Fruit fly (Drosophila melanogaster) whole organism, embryonic: Measurements from ENCODE around the gene CG6749.

Experiments used
- Bgb ChIP-seq: fragments of 200-800 bp; sonication (Bioruptor generic); IDR thresholded peaks from 2 replicates; pipeline ENCODE4 v1.3.6; 2022; ENCODE audit warnings: missing biosample characterization, missing genetic modification characterization; ENCODE audit not compliant: partially characterized antibody
- CG11398 ChIP-seq: fragments of 200-800 bp; sonication (Bioruptor generic); optimal IDR thresholded peaks from 2 replicates; lab custom pipeline; 2016; ENCODE audit warnings: missing biosample characterization, missing genetic modification characterization
- CG12744 ChIP-seq: fragments of 200-800 bp; sonication (Bioruptor generic); optimal IDR thresholded peaks from 2 replicates; lab custom pipeline; 2016; ENCODE audit warnings: missing biosample characterization, missing genetic modification characterization
- CG13624 ChIP-seq: fragments of 200-800 bp; sonication (Bioruptor generic); optimal IDR thresholded peaks from 2 replicates; lab custom pipeline; 2016; ENCODE audit warnings: missing biosample characterization, missing genetic modification characterization
- CG14014 ChIP-seq: fragments of 200-800 bp; sonication (Bioruptor generic); IDR thresholded peaks from 2 replicates; pipeline ENCODE4 v1.3.6; 2022; ENCODE audit warnings: missing biosample characterization, missing genetic modification characterization
- CG14050 ChIP-seq: fragments of 200-800 bp; sonication (Bioruptor generic); IDR thresholded peaks from 3 replicates; pipeline ENCODE4 v1.3.6; 2022; ENCODE audit warnings: missing biosample characterization, missing genetic modification characterization
- CG1832 ChIP-seq: fragments of 200-800 bp; sonication (Bioruptor generic); optimal IDR thresholded peaks from 2 replicates; lab custom pipeline; 2017; ENCODE audit warnings: missing biosample characterization, mild to moderate bottlenecking, missing genetic modification characterization, inconsistent platforms
- CG31365 ChIP-seq: fragments of 200-800 bp; sonication (Bioruptor generic); optimal IDR thresholded peaks from 2 replicates; lab custom pipeline; 2018; ENCODE audit warnings: missing biosample characterization, mild to moderate bottlenecking, missing genetic modification characterization
- CG32532 ChIP-seq: fragments of 200-800 bp; sonication (Bioruptor generic); IDR thresholded peaks from 2 replicates; pipeline ENCODE4 v1.3.6; 2022; ENCODE audit warnings: missing biosample characterization, missing genetic modification characterization
- CG3726 ChIP-seq: fragments of 200-800 bp; sonication (Bioruptor generic); IDR thresholded peaks from 3 replicates; pipeline ENCODE4, ENCODE4 v1.3.6; 2022; ENCODE audit warnings: missing biosample characterization, missing genetic modification characterization
- CG3995 ChIP-seq: fragments of 200-800 bp; sonication (Bioruptor generic); optimal IDR thresholded peaks from 3 replicates; lab custom pipeline; 2016; ENCODE audit warnings: missing biosample characterization, missing genetic modification characterization
- CG4404 ChIP-seq: fragments of 200-800 bp; sonication (Bioruptor generic); IDR thresholded peaks from 2 replicates; pipeline ENCODE4 v1.3.6; 2022; ENCODE audit warnings: missing biosample characterization, missing genetic modification characterization
- CG7372 ChIP-seq: fragments of 200-800 bp; sonication (Bioruptor generic); IDR thresholded peaks from 2 replicates; pipeline ENCODE4 v1.3.6; 2022; ENCODE audit warnings: missing biosample characterization, missing genetic modification characterization
- CG8478 ChIP-seq: fragments of >200 bp; optimal IDR thresholded peaks from 2 replicates; lab custom pipeline; 2018
- CG8944 ChIP-seq: fragments of 200-800 bp; sonication (Bioruptor generic); optimal IDR thresholded peaks from 3 replicates; lab custom pipeline; 2016; ENCODE audit warnings: missing biosample characterization, missing genetic modification characterization
- CkIIα-i1 ChIP-seq: fragments of 200-800 bp; sonication (Bioruptor generic); IDR thresholded peaks from 2 replicates; pipeline ENCODE4 v1.3.6; 2022; ENCODE audit warnings: missing biosample characterization, missing genetic modification characterization
- Dbx ChIP-seq: fragments of 200-800 bp; sonication (Bioruptor generic); IDR thresholded peaks from 3 replicates; pipeline ENCODE4 v1.3.6; 2022; ENCODE audit warnings: missing biosample characterization, missing genetic modification characterization
- Dref ChIP-seq: fragments of 200-800 bp; sonication (Bioruptor generic); IDR thresholded peaks from 2 replicates; pipeline ENCODE4 v1.3.6; 2022; ENCODE audit warnings: missing biosample characterization, missing genetic modification characterization
- HLHmδ ChIP-seq: fragments of 200-800 bp; sonication (Bioruptor generic); optimal IDR thresholded peaks from 2 replicates; lab custom pipeline; 2018; ENCODE audit warnings: missing biosample characterization, mild to moderate bottlenecking, missing genetic modification characterization, moderate library complexity
- Med ChIP-seq: fragments of 200-800 bp; sonication (Bioruptor generic); peaks from one replicate; lab custom pipeline; 2016; ENCODE audit warnings: missing biosample characterization, missing genetic modification characterization, mild to moderate bottlenecking, inconsistent platforms, moderate library complexity
- Scr ChIP-seq: fragments of 200-800 bp; sonication (Bioruptor generic); IDR thresholded peaks from 2 replicates; pipeline ENCODE4 v1.3.6; 2022; ENCODE audit warnings: missing biosample characterization, missing genetic modification characterization; ENCODE audit not compliant: partially characterized antibody
- Sox102F ChIP-seq: fragments of 200-800 bp; sonication (Bioruptor generic); optimal IDR thresholded peaks from 2 replicates; lab custom pipeline; 2018; ENCODE audit warnings: missing biosample characterization, mild to moderate bottlenecking, missing genetic modification characterization, moderate library complexity
- Taf1 ChIP-seq: fragments of 200-800 bp; sonication (Bioruptor generic); IDR thresholded peaks from 2 replicates; pipeline ENCODE4 v1.3.6; 2022; ENCODE audit warnings: missing biosample characterization, missing genetic modification characterization
- chinmo ChIP-seq: fragments of 200-800 bp; sonication (Bioruptor generic); IDR thresholded peaks from 4 replicates; pipeline ENCODE4 v1.3.6; 2022; ENCODE audit warnings: missing biosample characterization, missing genetic modification characterization; ENCODE audit not compliant: partially characterized antibody
- crol ChIP-seq: fragments of 200-800 bp; sonication (Bioruptor generic); IDR thresholded peaks from 2 replicates; pipeline ENCODE4 v1.3.6; 2022; ENCODE audit warnings: missing biosample characterization, missing genetic modification characterization
- cwo ChIP-seq: fragments of 200-800 bp; sonication (Bioruptor generic); optimal IDR thresholded peaks from 3 replicates; lab custom pipeline; 2017; ENCODE audit warnings: missing biosample characterization, missing genetic modification characterization, mild to moderate bottlenecking, moderate library complexity, missing genetic modification reagents
- dmrt99B ChIP-seq: fragments of 200-800 bp; sonication (Bioruptor generic); optimal IDR thresholded peaks from 2 replicates; lab custom pipeline; 2018; ENCODE audit warnings: missing biosample characterization, mild to moderate bottlenecking, missing genetic modification characterization, moderate library complexity
- gsb ChIP-seq: fragments of 200-800 bp; sonication (Bioruptor generic); IDR thresholded peaks from 2 replicates; pipeline ENCODE4 v1.3.6; 2022; ENCODE audit warnings: missing biosample characterization, missing genetic modification characterization
- lab ChIP-seq: fragments of 200-800 bp; sonication (Bioruptor generic); optimal IDR thresholded peaks from 3 replicates; lab custom pipeline; 2017; ENCODE audit warnings: missing biosample characterization, missing genetic modification characterization, mild to moderate bottlenecking, moderate library complexity, missing genetic modification reagents
- nom ChIP-seq: fragments of 200-800 bp; sonication (Bioruptor generic); optimal IDR thresholded peaks from 2 replicates; lab custom pipeline; 2017; ENCODE audit warnings: missing biosample characterization, missing genetic modification characterization, mild to moderate bottlenecking, moderate library complexity, missing genetic modification reagents
- org-1 ChIP-seq: fragments of 200-800 bp; sonication (Bioruptor generic); optimal IDR thresholded peaks from 2 replicates; lab custom pipeline; 2017; ENCODE audit warnings: missing biosample characterization, missing genetic modification characterization
- peb ChIP-seq: fragments of 200-800 bp; sonication (Bioruptor generic); IDR thresholded peaks from 2 replicates; pipeline ENCODE4 v1.3.6; 2022; ENCODE audit warnings: missing biosample characterization, missing genetic modification characterization
- prd ChIP-seq, 3 experiments: fragments of >200 bp in 2 of 3; fragments of 200-800 bp in 1 of 3; sonication (Bioruptor generic) in 1 of 3; optimal IDR thresholded peaks in 2 of 3; IDR thresholded peaks in 1 of 3; 2 replicates in 2 of 3; 3 replicates in 1 of 3; pipeline versions ENCODE4 v1.3.6 to Lab custom; 2017 to 2022; ENCODE audit warnings: missing biosample characterization in 1 of 3, missing genetic modification characterization in 1 of 3
- ro ChIP-seq: fragments of 200-800 bp; sonication (Bioruptor generic); IDR thresholded peaks from 2 replicates; pipeline ENCODE4 v1.3.6; 2022; ENCODE audit warnings: missing biosample characterization, missing genetic modification characterization
- ssp ChIP-seq: fragments of 200-800 bp; sonication (Bioruptor generic); IDR thresholded peaks from 2 replicates; pipeline ENCODE4 v1.3.6; 2022; ENCODE audit warnings: missing biosample characterization, missing genetic modification characterization
- z ChIP-seq: fragments of 200-800 bp; sonication (Bioruptor generic); IDR thresholded peaks from 3 replicates; pipeline ENCODE4 v1.3.6; 2022; ENCODE audit warnings: missing biosample characterization, missing genetic modification characterization
- zfh1 ChIP-seq: fragments of 200-800 bp; sonication (Bioruptor generic); IDR thresholded peaks from 3 replicates; pipeline ENCODE4 v1.3.6; 2022; ENCODE audit warnings: missing biosample characterization, missing genetic modification characterization

Gene CG6749

DNA sequence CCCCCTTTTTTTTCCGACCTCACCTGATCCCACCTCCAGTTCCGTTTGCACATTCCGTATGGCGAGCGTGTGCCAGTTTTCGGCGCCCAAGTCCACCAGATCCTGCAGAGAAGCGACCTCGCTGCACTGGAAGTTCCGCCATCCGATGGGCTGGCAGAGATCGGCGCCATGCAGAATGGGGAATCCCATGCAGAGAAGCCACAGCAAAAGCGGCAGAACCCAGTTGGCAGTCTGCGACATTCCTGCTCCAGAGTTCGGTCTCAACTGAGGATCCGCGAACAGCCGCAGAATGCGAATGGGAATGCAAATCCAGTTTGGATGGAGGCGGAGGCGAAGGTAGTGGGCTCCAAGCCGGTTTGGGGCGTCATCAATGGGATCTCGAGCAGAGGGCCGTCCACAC is at the start of gene CG6749:
Gene CG6749 (minus strand): TSS at position 245 of the 400 bp plus-strand sequence.
- no peak for TF ChIP-seq CG11398 (GFP tag; lab: Kevin White, UChicago)
- 0 out of 2 replicates have a peak, but pooled peaks have one; percentile 16 for TF ChIP-seq CG4404 (GFP tag; lab: Robert Waterston, UW)
- TF ChIP-seq CkIIα-i1 (GFP tag; lab: Robert Waterston, UW) = no peak
- TF ChIP-seq Sox102F (GFP tag; lab: Kevin White, UChicago) = no peak
- TF ChIP-seq HLHmδ (GFP tag; lab: Kevin White, UChicago) = no peak
- TF ChIP-seq CG12744 (GFP tag; lab: Kevin White, UChicago) = no peak
- TF ChIP-seq org-1 (GFP tag; lab: Kevin White, UChicago) = no peak
- TF ChIP-seq CG8944 = no peak
- TF ChIP-seq nom (GFP tag; lab: Kevin White, UChicago) = peak; percentile 35
- no peak for TF ChIP-seq lab (GFP tag; lab: Kevin White, UChicago)
- TF ChIP-seq CG3726 (GFP tag; lab: Robert Waterston, UW) = peak; percentile 51; the same call in 1 of the 3 replicates
- peak; percentile 7 for TF ChIP-seq Med (GFP tag; lab: Kevin White, UChicago)
- no peak for TF ChIP-seq peb (GFP tag; lab: Robert Waterston, UW)
- TF ChIP-seq CG8478 (lab: Kevin White, UChicago) = peak; percentile 14
- TF ChIP-seq Scr (GFP tag; lab: Robert Waterston, UW) = no peak
- TF ChIP-seq Taf1 (GFP tag; lab: Robert Waterston, UW) = no peak
- TF ChIP-seq CG14014 (GFP tag; lab: Robert Waterston, UW) = 0 out of 2 replicates have a peak, but pooled peaks have one; percentile 10
- 0 out of 4 replicates have a peak, but pooled peaks have one; percentile 20 for TF ChIP-seq chinmo
- TF ChIP-seq Dbx (GFP tag; lab: Robert Waterston, UW) = 0 out of 3 replicates have a peak, but pooled peaks have one; percentile 38
- no peak for TF ChIP-seq CG31365 (tag; lab: Kevin White, UChicago)
- peak; percentile 29; the same call in 1 of the 2 replicates for TF ChIP-seq Dref
- TF ChIP-seq CG7372 = no peak
- no peak for TF ChIP-seq dmrt99B (tag; lab: Kevin White, UChicago)
- no peak for TF ChIP-seq CG13624
- 0 out of 2 replicates have a peak, but pooled peaks have one; percentile 17 for TF ChIP-seq Bgb (GFP tag; lab: Robert Waterston, UW)
- TF ChIP-seq, all 482 proteins: peak for 10

DNA sequence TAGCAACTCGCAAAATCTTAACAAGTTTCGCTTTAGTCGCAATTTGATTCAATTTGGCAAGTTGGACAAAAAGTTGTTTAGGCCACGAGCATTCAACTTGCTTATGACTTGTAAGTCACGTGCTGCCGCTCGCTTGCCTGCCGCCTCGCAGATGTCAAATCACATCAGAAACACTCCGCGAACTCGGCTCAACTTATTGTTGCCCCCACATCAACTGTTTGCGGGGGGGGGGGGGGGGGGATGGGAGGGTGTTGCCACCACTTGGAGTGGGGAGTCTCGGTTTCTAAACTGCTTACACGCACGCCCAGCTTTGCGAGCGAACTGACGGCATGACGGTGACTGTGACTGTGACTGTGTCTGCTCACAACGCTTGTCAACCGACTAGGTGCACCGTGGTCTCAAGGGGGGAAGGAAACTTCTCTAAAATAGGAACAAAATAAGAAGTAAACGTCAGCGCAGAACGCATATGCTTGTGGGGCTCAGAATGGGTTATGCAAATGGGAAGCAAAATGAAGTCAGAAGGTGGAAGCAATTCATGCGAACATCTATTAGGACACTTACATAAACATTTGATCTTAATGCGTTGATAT is 43.3 kb upstream of the CG6749 start:
- TF ChIP-seq CG1832 (GFP tag; lab: Kevin White, UChicago) (peak; percentile 1), zfh1 (GFP tag; lab: Robert Waterston, UW) (0 out of 3 replicates have a peak, but pooled peaks have one; percentile 8), ro (GFP tag; lab: Robert Waterston, UW) (no peak), cwo (GFP tag; lab: Kevin White, UChicago) (peak; percentile 71), prd (optimal IDR thresholded peaks at IDR 0.05; lab: Kevin White, UChicago) (no peak), prd (GFP tag; IDR thresholded peaks at IDR 0.05; lab: Robert Waterston, UW) (0 out of 3 replicates have a peak, but pooled peaks have one; percentile 11), crol (GFP tag; lab: Robert Waterston, UW) (peak; percentile 61), chinmo (0 out of 4 replicates have a peak, but pooled peaks have one; percentile 11), ssp (no peak), gsb (0 out of 2 replicates have a peak, but pooled peaks have one; percentile 8), Dbx (GFP tag; lab: Robert Waterston, UW) (0 out of 3 replicates have a peak, but pooled peaks have one; percentile 11), z (GFP tag; lab: Robert Waterston, UW) (peak; percentile 32; the same call in 1 of the 3 replicates), CG14050 (GFP tag; lab: Robert Waterston, UW) (no peak), CG3995 (GFP tag; lab: Kevin White, UChicago) (peak; percentile 71), CG32532 (GFP tag; lab: Robert Waterston, UW) (0 out of 2 replicates have a peak, but pooled peaks have one; percentile 24)
